Worm (Caenorhabditis elegans) whole organism, L1 larva: Measurements from ENCODE around the gene W03D2.9.

Experiments used
- C04F5.9 ChIP-seq: sonication (generic microtip); optimal IDR thresholded peaks from 2 replicates; lab custom pipeline; 2016; ENCODE audit warnings: missing genetic modification characterization, missing compliant biosample characterization
- C16A3.4 ChIP-seq: fragments of 150-350 bp; optimal IDR thresholded peaks from 2 replicates; lab custom pipeline; 2014; ENCODE audit warnings: missing biosample characterization, missing genetic modification characterization
- F16B12.6 ChIP-seq: fragments of 150-350 bp; optimal IDR thresholded peaks from 2 replicates; lab custom pipeline; 2014; ENCODE audit warnings: missing biosample characterization, missing genetic modification characterization
- Y116A8C.19 ChIP-seq: sonication (generic microtip); optimal IDR thresholded peaks from 2 replicates; lab custom pipeline; 2016; ENCODE audit warnings: missing compliant biosample characterization, missing genetic modification characterization, borderline replicate concordance
- aly-2 ChIP-seq: fragments of 150-350 bp; optimal IDR thresholded peaks from 2 replicates; lab custom pipeline; 2014; ENCODE audit warnings: missing biosample characterization, missing genetic modification characterization
- ama-1 ChIP-seq: fragments of 150-350 bp; optimal IDR thresholded peaks from 2 replicates; lab custom pipeline; 2014
- ceh-82 ChIP-seq, 3 experiments: fragments of 150-350 bp in 1 of 3; sonication (generic microtip) in 2 of 3; optimal IDR thresholded peaks; 2 replicates each; lab custom pipeline; 2014 to 2017; ENCODE audit warnings: missing biosample characterization in 3 of 3, missing genetic modification characterization in 3 of 3
- ceh-90 ChIP-seq: sonication (generic microtip); optimal IDR thresholded peaks from 2 replicates; lab custom pipeline; 2016; ENCODE audit warnings: missing genetic modification characterization, missing compliant biosample characterization
- ces-1 ChIP-seq: fragments of 150-350 bp; optimal IDR thresholded peaks from 2 replicates; lab custom pipeline; 2014; ENCODE audit warnings: missing biosample characterization, missing genetic modification reagents, missing genetic modification characterization
- dpl-1 ChIP-seq, 3 experiments: fragments of 150-350 bp in 2 of 3; sonication (generic microtip) in 1 of 3; optimal IDR thresholded peaks; 2 replicates each; lab custom pipeline; 2014 to 2017; ENCODE audit warnings: missing biosample characterization in 3 of 3, missing genetic modification characterization in 3 of 3, missing genetic modification reagents in 3 of 3
- dsc-1 ChIP-seq: sonication (generic microtip); optimal IDR thresholded peaks from 2 replicates; lab custom pipeline; 2016; ENCODE audit warnings: mild to moderate bottlenecking, missing genetic modification characterization, missing compliant biosample characterization
- efl-3 ChIP-seq: fragments of 200-800 bp; sonication (Bioruptor generic); optimal IDR thresholded peaks from 2 replicates; lab custom pipeline; 2018; ENCODE audit warnings: mild to moderate bottlenecking, missing genetic modification characterization, missing compliant biosample characterization
- egl-27 ChIP-seq, 2 experiments: fragments of 150-350 bp in 1 of 2; sonication (generic microtip); optimal IDR thresholded peaks; 3 replicates each; lab custom pipeline; 2017 to 2018; ENCODE audit warnings: missing biosample characterization in 2 of 2, missing genetic modification characterization in 2 of 2, missing genetic modification reagents in 2 of 2
- elt-2 ChIP-seq: sonication (generic microtip); optimal IDR thresholded peaks from 2 replicates; lab custom pipeline; 2016; ENCODE audit warnings: missing genetic modification characterization, mild to moderate bottlenecking, inconsistent platforms, missing compliant biosample characterization, missing genetic modification reagents
- ets-5 ChIP-seq: fragments of 200-800 bp; sonication (Bioruptor generic); IDR thresholded peaks from 2 replicates; pipeline ENCODE4 v1.3.6; 2022; ENCODE audit warnings: missing genetic modification characterization, missing compliant biosample characterization
- hlh-17 ChIP-seq: fragments of 200-800 bp; sonication (Bioruptor generic); optimal IDR thresholded peaks from 2 replicates; lab custom pipeline; 2018; ENCODE audit warnings: missing genetic modification characterization, mild to moderate bottlenecking, missing compliant biosample characterization, moderate library complexity, borderline replicate concordance
- hlh-4 ChIP-seq: sonication (generic microtip); optimal IDR thresholded peaks from 2 replicates; lab custom pipeline; 2016; ENCODE audit warnings: mild to moderate bottlenecking, missing genetic modification characterization, missing compliant biosample characterization
- hpl-2 ChIP-seq: fragments of 150-350 bp; optimal IDR thresholded peaks from 2 replicates; lab custom pipeline; 2014; ENCODE audit warnings: missing biosample characterization, missing genetic modification reagents, missing genetic modification characterization
- isw-1 ChIP-seq: fragments of 200-800 bp; sonication (Bioruptor generic); IDR thresholded peaks from 2 replicates; pipeline ENCODE4 v1.3.6; 2022; ENCODE audit warnings: missing genetic modification characterization, missing compliant biosample characterization
- lin-14 ChIP-seq: fragments of 200-800 bp; sonication (Bioruptor generic); optimal IDR thresholded peaks from 2 replicates; lab custom pipeline; 2018; ENCODE audit warnings: mild to moderate bottlenecking, missing genetic modification characterization, moderate library complexity, missing compliant biosample characterization
- lin-35 ChIP-seq, 2 experiments: fragments of 150-350 bp; optimal IDR thresholded peaks; 2 replicates each; lab custom pipeline; 2014; ENCODE audit warnings: missing biosample characterization in 2 of 2, missing genetic modification characterization in 2 of 2, missing genetic modification reagents in 2 of 2
- lir-3 ChIP-seq: sonication (generic microtip); optimal IDR thresholded peaks from 2 replicates; lab custom pipeline; 2016; ENCODE audit warnings: mild to moderate bottlenecking, missing genetic modification characterization, moderate library complexity, missing compliant biosample characterization; ENCODE audit not compliant: poor library complexity
- mab-9 ChIP-seq: fragments of 200-800 bp; sonication (Bioruptor generic); IDR thresholded peaks from 2 replicates; pipeline ENCODE4 v1.3.6; 2022; ENCODE audit warnings: missing genetic modification reagents, missing genetic modification characterization, missing compliant biosample characterization
- mdl-1 ChIP-seq, 2 experiments: fragments of 150-350 bp; optimal IDR thresholded peaks; 2 replicates each; lab custom pipeline; 2014 to 2017; ENCODE audit warnings: missing biosample characterization in 2 of 2, missing genetic modification characterization in 2 of 2, inconsistent platforms in 1 of 2
- mep-1 ChIP-seq: fragments of 150-350 bp; optimal IDR thresholded peaks from 2 replicates; lab custom pipeline; 2014; ENCODE audit warnings: missing biosample characterization, missing genetic modification characterization
- nhr-11 ChIP-seq: fragments of 150-350 bp; optimal IDR thresholded peaks from 2 replicates; lab custom pipeline; 2014; ENCODE audit warnings: missing biosample characterization, missing genetic modification characterization
- nhr-19 ChIP-seq: fragments of 200-800 bp; sonication (Bioruptor generic); conservative IDR thresholded peaks from 2 replicates; pipeline ENCODE4 v1.3.6; 2022; ENCODE audit warnings: missing genetic modification characterization, missing compliant biosample characterization
- nhr-237 ChIP-seq: fragments of 150-350 bp; optimal IDR thresholded peaks from 2 replicates; lab custom pipeline; 2014; ENCODE audit warnings: missing biosample characterization, missing genetic modification characterization
- nhr-47 ChIP-seq: sonication (generic microtip); optimal IDR thresholded peaks from 2 replicates; lab custom pipeline; 2016; ENCODE audit warnings: mild to moderate bottlenecking, missing genetic modification characterization, moderate library complexity, missing compliant biosample characterization
- nhr-71 ChIP-seq: sonication (generic microtip); optimal IDR thresholded peaks from 2 replicates; lab custom pipeline; 2016; ENCODE audit warnings: mild to moderate bottlenecking, missing genetic modification characterization, moderate library complexity, missing compliant biosample characterization
- nhr-76 ChIP-seq: sonication (generic microtip); optimal IDR thresholded peaks from 2 replicates; lab custom pipeline; 2017; ENCODE audit warnings: missing biosample characterization, missing genetic modification characterization
- nhr-77 ChIP-seq: fragments of 150-350 bp; optimal IDR thresholded peaks from 2 replicates; lab custom pipeline; 2014; ENCODE audit warnings: missing biosample characterization, missing genetic modification characterization
- nhr-85 ChIP-seq: sonication (generic microtip); peaks from one replicate; lab custom pipeline; 2016; ENCODE audit warnings: missing genetic modification characterization, inconsistent platforms, missing compliant biosample characterization
- pax-3 ChIP-seq: fragments of 200-800 bp; sonication (Bioruptor generic); optimal IDR thresholded peaks from 2 replicates; lab custom pipeline; 2018; ENCODE audit warnings: mild to moderate bottlenecking, missing genetic modification characterization, moderate library complexity, missing compliant biosample characterization
- rnt-1 ChIP-seq: sonication (generic microtip); optimal IDR thresholded peaks from 2 replicates; lab custom pipeline; 2016; ENCODE audit warnings: mild to moderate bottlenecking, missing genetic modification characterization, moderate library complexity, missing compliant biosample characterization
- skn-1 ChIP-seq: fragments of 150-350 bp; optimal IDR thresholded peaks from 2 replicates; lab custom pipeline; 2014; ENCODE audit warnings: missing biosample characterization, missing genetic modification characterization
- snpc-4 ChIP-seq: fragments of 150-350 bp; optimal IDR thresholded peaks from 2 replicates; lab custom pipeline; 2014; ENCODE audit warnings: missing biosample characterization, missing genetic modification characterization
- snu-23 ChIP-seq: sonication (generic microtip); optimal IDR thresholded peaks from 2 replicates; lab custom pipeline; 2016; ENCODE audit warnings: missing genetic modification characterization, missing compliant biosample characterization
- sox-4 ChIP-seq: sonication (generic microtip); optimal IDR thresholded peaks from 2 replicates; lab custom pipeline; 2016; ENCODE audit warnings: missing genetic modification characterization, missing compliant biosample characterization
- sptf-1 ChIP-seq: fragments of 150-350 bp; optimal IDR thresholded peaks from 2 replicates; lab custom pipeline; 2014; ENCODE audit warnings: missing biosample characterization, missing genetic modification characterization
- sup-37 ChIP-seq: fragments of 200-800 bp; sonication (Bioruptor generic); optimal IDR thresholded peaks from 2 replicates; lab custom pipeline; 2018; ENCODE audit warnings: mild to moderate bottlenecking, missing genetic modification characterization, missing compliant biosample characterization
- tlp-1 ChIP-seq: fragments of 150-350 bp; optimal IDR thresholded peaks from 2 replicates; lab custom pipeline; 2014; ENCODE audit warnings: missing biosample characterization, missing genetic modification characterization
- unc-30 ChIP-seq: sonication (generic microtip); optimal IDR thresholded peaks from 2 replicates; lab custom pipeline; 2017; ENCODE audit warnings: missing biosample characterization, missing genetic modification characterization
- xbp-1 ChIP-seq: sonication (generic microtip); optimal IDR thresholded peaks from 2 replicates; lab custom pipeline; 2016; ENCODE audit warnings: missing genetic modification characterization, missing compliant biosample characterization
- zag-1 ChIP-seq: fragments of 150-350 bp; optimal IDR thresholded peaks from 2 replicates; lab custom pipeline; 2014; ENCODE audit warnings: missing biosample characterization, missing genetic modification characterization
- ztf-11 ChIP-seq, 2 experiments: sonication (generic microtip); optimal IDR thresholded peaks; 2 replicates each; lab custom pipeline; 2016 to 2017; ENCODE audit warnings: missing genetic modification characterization in 2 of 2, missing biosample characterization in 1 of 2, missing compliant biosample characterization in 1 of 2
- ztf-4 ChIP-seq: fragments of 150-350 bp; optimal IDR thresholded peaks from 2 replicates; lab custom pipeline; 2014; ENCODE audit warnings: missing biosample characterization, missing genetic modification characterization

Gene W03D2.9

ce11 chrIV:4096940-4097339 is 22.4 kb upstream of the W03D2.9 start:
- TF ChIP-seq skn-1 (peak; percentile 58), dsc-1 (tag; lab: Kevin White, UChicago) (no peak)

DNA sequence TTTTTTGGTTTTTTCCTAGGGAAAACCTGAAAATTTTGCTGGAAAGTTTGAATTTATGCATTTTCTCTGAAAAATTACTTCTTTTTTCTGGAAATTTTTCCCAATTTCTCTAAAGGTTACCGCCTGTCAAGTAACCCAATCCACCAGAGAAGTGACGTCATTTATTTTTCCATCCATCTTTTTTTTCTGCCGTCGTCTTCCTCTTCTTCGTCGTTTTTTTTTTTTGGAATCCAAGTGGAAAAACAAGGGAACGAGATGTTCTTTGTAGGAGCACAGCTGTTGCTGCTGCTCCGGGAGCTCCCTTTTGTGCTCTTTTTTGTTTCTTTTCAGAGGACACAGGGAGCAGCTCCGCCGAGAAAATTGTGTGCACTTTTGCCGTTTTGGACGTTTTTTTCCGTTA is 19.9 kb upstream of the W03D2.9 start:
- TF ChIP-seq aly-2: no peak
- TF ChIP-seq Y116A8C.19 (tag; lab: Kevin White, UChicago): no peak
- TF ChIP-seq pax-3 (tag; lab: Kevin White, UChicago): no peak
- no peak for TF ChIP-seq ces-1 (GFP tag; lab: Kevin White, UChicago)
- TF ChIP-seq sptf-1 (tag; lab: Kevin White, UChicago): no peak
- TF ChIP-seq lin-14 (GFP tag; lab: Kevin White, UChicago): peak; percentile 24
- TF ChIP-seq mab-9 (GFP tag; lab: Robert Waterston, UW): no peak
- no peak for TF ChIP-seq xbp-1 (tag; lab: Kevin White, UChicago)
- 0 out of 2 replicates have a peak, but pooled peaks have one; percentile 4 for TF ChIP-seq nhr-19
- no peak for TF ChIP-seq unc-30 (tag; lab: Kevin White, UChicago)
- TF ChIP-seq dsc-1 (tag; lab: Kevin White, UChicago): no peak
- TF ChIP-seq zag-1 (tag; lab: Kevin White, UChicago): no peak
- TF ChIP-seq C04F5.9: no peak
- no peak for TF ChIP-seq ztf-4 (tag; lab: Kevin White, UChicago)
- TF ChIP-seq nhr-85 (tag; lab: Kevin White, UChicago): no peak
- no peak for TF ChIP-seq nhr-47 (tag; lab: Kevin White, UChicago)
- no peak for TF ChIP-seq snpc-4 (tag; lab: Kevin White, UChicago)
- peak; percentile 9 for TF ChIP-seq nhr-71 (tag; lab: Kevin White, UChicago)
- TF ChIP-seq, all 84 proteins: peak for 3

ce11 chrIV:4093087-4093486 is 18.6 kb upstream of the W03D2.9 start:
- TF ChIP-seq sox-4 (no peak), ets-5 (GFP tag; lab: Robert Waterston, UW) (no peak), lin-35 (GFP tag; optimal IDR thresholded peaks at IDR 0.05; lab: Kevin White, UChicago) (peak; percentile 60 to 62), mdl-1 (tag; optimal IDR thresholded peaks at IDR 0.05; lab: Kevin White, UChicago) (peak in 1 of 2 experiments; percentile 45), nhr-19 (peak; percentile 77), ces-1 (GFP tag; lab: Kevin White, UChicago) (no peak), C04F5.9 (peak; percentile 17), nhr-11 (tag; lab: Kevin White, UChicago) (peak; percentile 40), F16B12.6 (tag; lab: Kevin White, UChicago) (peak; percentile 46), dsc-1 (tag; lab: Kevin White, UChicago) (peak; percentile 70), sup-37 (GFP tag; lab: Kevin White, UChicago) (no peak), snu-23 (peak; percentile 91), rnt-1 (peak; percentile 80), nhr-71 (tag; lab: Kevin White, UChicago) (peak; percentile 92), hlh-17 (no peak), ceh-90 (tag; lab: Kevin White, UChicago) (no peak), dpl-1 (GFP tag; optimal IDR thresholded peaks at IDR 0.05; lab: Kevin White, UChicago) (peak; percentile 21 to 58 (median 55)), zag-1 (tag; lab: Kevin White, UChicago) (no peak), efl-3 (GFP tag; lab: Kevin White, UChicago) (no peak), nhr-85 (tag; lab: Kevin White, UChicago) (peak; percentile 90), snpc-4 (tag; lab: Kevin White, UChicago) (peak; percentile 42), ztf-11 (tag; optimal IDR thresholded peaks at IDR 0.05; lab: Kevin White, UChicago) (peak in 1 of 2 experiments; percentile 45), C16A3.4 (tag; lab: Kevin White, UChicago) (peak; percentile 11), unc-30 (tag; lab: Kevin White, UChicago) (no peak), hlh-4 (tag; lab: Kevin White, UChicago) (no peak), mep-1 (tag; lab: Kevin White, UChicago) (peak; percentile 67), nhr-76 (tag; lab: Kevin White, UChicago) (no peak), ceh-82 (tag; optimal IDR thresholded peaks at IDR 0.05; lab: Kevin White, UChicago) (peak; percentile 39 to 69 (median 67)), lin-14 (GFP tag; lab: Kevin White, UChicago) (peak; percentile 96), tlp-1 (tag; lab: Kevin White, UChicago) (no peak), hpl-2 (GFP tag; lab: Kevin White, UChicago) (no peak), nhr-77 (tag; lab: Kevin White, UChicago) (peak; percentile 3), isw-1 (GFP tag; lab: Robert Waterston, UW) (peak; percentile 71), nhr-237 (tag; lab: Kevin White, UChicago) (peak; percentile 1), elt-2 (tag; lab: Kevin White, UChicago) (peak; percentile 24), egl-27 (tag; optimal IDR thresholded peaks at IDR 0.05; lab: Kevin White, UChicago) (peak; percentile 4 to 58), lir-3 (no peak), ztf-4 (tag; lab: Kevin White, UChicago) (peak; percentile 70), ama-1 (lab: Kevin White, UChicago) (no peak), xbp-1 (tag; lab: Kevin White, UChicago) (peak; percentile 81)
